Fruit fly (Drosophila melanogaster): ENCODE results near the gene Clp.

The Clp gene

DNA sequence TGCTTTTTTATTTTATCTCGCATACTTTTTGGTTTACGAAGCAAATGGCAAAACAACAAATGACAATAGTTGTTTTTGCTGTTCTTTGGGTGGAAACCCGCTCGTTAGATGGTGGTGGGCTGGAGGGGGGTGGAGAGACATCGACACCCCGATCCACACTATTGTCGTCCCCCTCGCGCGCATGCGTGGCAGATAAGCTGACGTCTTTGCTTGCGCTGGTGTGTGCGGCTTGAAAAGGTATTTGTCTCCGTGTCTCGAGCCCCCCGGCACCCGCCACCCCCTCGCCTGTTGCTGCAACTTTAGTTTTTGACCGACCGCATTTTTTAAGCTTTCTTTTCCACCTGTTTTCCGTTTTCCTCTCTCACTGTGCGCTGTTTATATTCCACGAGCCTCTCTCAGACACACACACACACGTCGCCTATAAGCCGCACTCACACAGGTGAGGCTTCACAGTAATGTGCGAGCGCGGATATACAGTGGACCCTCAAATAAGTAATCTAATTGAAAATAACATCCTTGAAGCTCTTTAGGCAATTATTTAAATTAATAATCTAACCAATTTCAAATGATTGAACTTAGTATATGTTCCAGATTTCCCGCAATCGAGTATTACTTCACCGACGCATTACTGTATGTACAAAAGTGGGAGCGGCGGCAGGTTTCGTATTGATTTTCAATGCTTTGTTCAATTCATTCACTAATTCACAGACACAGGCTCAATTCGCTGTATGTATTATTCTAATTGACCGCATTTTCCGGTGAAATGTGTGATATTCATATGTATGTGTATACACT lies 47.4 kb downstream of the Clp start (continued):
- peak; percentile 88 for TF ChIP-seq Nf-YA (GFP tag; IDR thresholded peaks at IDR 0.05)
- TF ChIP-seq maf-S (GFP tag; optimal IDR thresholded peaks at IDR 0.05), result peak; percentile 87
- peak; percentile 46 for TF ChIP-seq TFAM (GFP tag; optimal IDR thresholded peaks at IDR 0.05)
- TF ChIP-seq sima (GFP tag; optimal IDR thresholded peaks at IDR 0.05), result peak; percentile 75
- no peak for TF ChIP-seq ato (GFP tag; IDR thresholded peaks at IDR 0.05; ENCODE audit: partially characterized antibody)
- peak; percentile 87 for TF ChIP-seq CG18619 (GFP tag; optimal IDR thresholded peaks at IDR 0.05)
- peak; percentile 82 for TF ChIP-seq her (GFP tag; optimal IDR thresholded peaks at IDR 0.05)
- peak; percentile 94 for TF ChIP-seq chm (GFP tag; IDR thresholded peaks at IDR 0.05)
- peak; percentile 84 for TF ChIP-seq kay (GFP tag; optimal IDR thresholded peaks at IDR 0.05)
- peak; percentile 72 for TF ChIP-seq slou (GFP tag; optimal IDR thresholded peaks at IDR 0.05)
- TF ChIP-seq CG12071 (GFP tag; optimal IDR thresholded peaks at IDR 0.05), result peak; percentile 89
- peak; percentile 79 for TF ChIP-seq vfl (GFP tag; optimal IDR thresholded peaks at IDR 0.05)
- peak; percentile 93 for TF ChIP-seq CG18599 (GFP tag; optimal IDR thresholded peaks at IDR 0.05)
- peak; percentile 99 for TF ChIP-seq grau (tag; optimal IDR thresholded peaks at IDR 0.05)
- peak; percentile 75 for TF ChIP-seq NC2β (GFP tag; optimal IDR thresholded peaks at IDR 0.05)
- peak; percentile 83 for TF ChIP-seq Gsc (GFP tag; IDR thresholded peaks at IDR 0.05)
- peak; percentile 92 for TF ChIP-seq stc (GFP tag; IDR thresholded peaks at IDR 0.05)
- TF ChIP-seq chn (GFP tag; optimal IDR thresholded peaks at IDR 0.05), result peak; percentile 85
- peak; percentile 89 for TF ChIP-seq CG15514 (GFP tag; optimal IDR thresholded peaks at IDR 0.05)
- TF ChIP-seq CG4282 (GFP tag; optimal IDR thresholded peaks at IDR 0.05), result peak; percentile 32
- TF ChIP-seq Opbp (GFP tag; IDR thresholded peaks at IDR 0.05; ENCODE audit: partially characterized antibody), result peak; percentile 55; the same call in 2 of the 3 replicates
- TF ChIP-seq Lim3 (GFP tag; IDR thresholded peaks at IDR 0.05), result peak; percentile 79
- TF ChIP-seq CG5245 (GFP tag; optimal IDR thresholded peaks at IDR 0.05), result peak; percentile 90
- TF ChIP-seq ci (GFP tag; IDR thresholded peaks at IDR 0.05), result peak; percentile 97
- TF ChIP-seq CG1602 (GFP tag; optimal IDR thresholded peaks at IDR 0.05), result peak; percentile 88
- TF ChIP-seq CG15269 (tag; optimal IDR thresholded peaks at IDR 0.05), result peak; percentile 96
- TF ChIP-seq mld (GFP tag; IDR thresholded peaks at IDR 0.05; ENCODE audit: partially characterized antibody), result 0 out of 3 replicates have a peak, but pooled peaks have one; percentile 43
- peak; percentile 94 for TF ChIP-seq Aef1 (GFP tag; IDR thresholded peaks at IDR 0.05)
- peak; percentile 92; the same call in 2 of the 4 replicates for TF ChIP-seq chinmo (GFP tag; IDR thresholded peaks at IDR 0.05; ENCODE audit: partially characterized antibody)
- peak; percentile 76; the same call in 1 of the 2 replicates for TF ChIP-seq ham (GFP tag; IDR thresholded peaks at IDR 0.05)
- peak; percentile 71 to 92 for TF ChIP-seq bsh (GFP tag; optimal IDR thresholded peaks at IDR 0.05)
- TF ChIP-seq kah (GFP tag; optimal IDR thresholded peaks at IDR 0.05), result peak; percentile 84
- peak; percentile 87 for TF ChIP-seq Hmx (GFP tag; optimal IDR thresholded peaks at IDR 0.05)
- TF ChIP-seq Tbp (GFP tag; optimal IDR thresholded peaks at IDR 0.05), result no peak
- TF ChIP-seq hbn (GFP tag; IDR thresholded peaks at IDR 0.05; ENCODE audit: partially characterized antibody), result no peak
- TF ChIP-seq klu (GFP tag; IDR thresholded peaks at IDR 0.05), result peak; percentile 88
- TF ChIP-seq CG32772 (GFP tag; IDR thresholded peaks at IDR 0.05), result peak; percentile 92
- no peak for TF ChIP-seq inv (GFP tag; IDR thresholded peaks at IDR 0.05; ENCODE audit: partially characterized antibody)
- peak; percentile 90 for TF ChIP-seq CG12219 (GFP tag; optimal IDR thresholded peaks at IDR 0.05)
- TF ChIP-seq hth (optimal IDR thresholded peaks at IDR 0.05), result no peak
- TF ChIP-seq CG12236 (GFP tag; optimal IDR thresholded peaks at IDR 0.05), result peak; percentile 70
- TF ChIP-seq Hr39 (optimal IDR thresholded peaks at IDR 0.05), result no peak
- TF ChIP-seq Adf1 (GFP tag; IDR thresholded peaks at IDR 0.05), result peak; percentile 67
- peak; percentile 79 for TF ChIP-seq CG2202 (tag; optimal IDR thresholded peaks at IDR 0.05)
- TF ChIP-seq otp (GFP tag; IDR thresholded peaks at IDR 0.05), result peak; percentile 93
- peak; percentile 94 for TF ChIP-seq lbe (GFP tag; optimal IDR thresholded peaks at IDR 0.05)
- peak; percentile 92 for TF ChIP-seq fd96Cb (tag; optimal IDR thresholded peaks at IDR 0.05)
- TF ChIP-seq B-H1 (GFP tag; IDR thresholded peaks at IDR 0.05), result peak; percentile 93
- peak; percentile 89 for TF ChIP-seq CG33557 (GFP tag; optimal IDR thresholded peaks at IDR 0.05)
- TF ChIP-seq CG11723 (GFP tag; optimal IDR thresholded peaks at IDR 0.05), result peak; percentile 80
